Worm (Caenorhabditis elegans) whole organism, L1 larva: ENCODE results near the gene T05C1.1.

Experiments
- ama-1 ChIP-seq: fragments of 150-350 bp; optimal IDR thresholded peaks from 2 replicates; lab custom pipeline; 2014
- ces-1 ChIP-seq: fragments of 150-350 bp; optimal IDR thresholded peaks from 2 replicates; lab custom pipeline; 2014; ENCODE audit warnings: missing biosample characterization, missing genetic modification reagents, missing genetic modification characterization
- egl-27 ChIP-seq, 2 experiments: fragments of 150-350 bp in 1 of 2; sonication (generic microtip); optimal IDR thresholded peaks; 3 replicates each; lab custom pipeline; 2017 to 2018; ENCODE audit warnings: missing biosample characterization in 2 of 2, missing genetic modification characterization in 2 of 2, missing genetic modification reagents in 2 of 2
- fkh-10 ChIP-seq: sonication (generic microtip); optimal IDR thresholded peaks from 2 replicates; lab custom pipeline; 2017; ENCODE audit warnings: missing biosample characterization, missing genetic modification reagents, missing genetic modification characterization
- fkh-8 ChIP-seq: sonication (generic microtip); optimal IDR thresholded peaks from 2 replicates; lab custom pipeline; 2016; ENCODE audit warnings: mild to moderate bottlenecking, missing genetic modification characterization, missing compliant biosample characterization
- irx-1 ChIP-seq: sonication (generic microtip); optimal IDR thresholded peaks from 2 replicates; lab custom pipeline; 2016; ENCODE audit warnings: missing genetic modification characterization, missing compliant biosample characterization
- lsy-2 ChIP-seq, 2 experiments: fragments of 150-350 bp; optimal IDR thresholded peaks; 2 replicates each; lab custom pipeline; 2014; ENCODE audit warnings: missing biosample characterization in 2 of 2, missing genetic modification characterization in 2 of 2
- mep-1 ChIP-seq: fragments of 150-350 bp; optimal IDR thresholded peaks from 2 replicates; lab custom pipeline; 2014; ENCODE audit warnings: missing biosample characterization, missing genetic modification characterization
- nhr-76 ChIP-seq: sonication (generic microtip); optimal IDR thresholded peaks from 2 replicates; lab custom pipeline; 2017; ENCODE audit warnings: missing biosample characterization, missing genetic modification characterization
- nhr-77 ChIP-seq: fragments of 150-350 bp; optimal IDR thresholded peaks from 2 replicates; lab custom pipeline; 2014; ENCODE audit warnings: missing biosample characterization, missing genetic modification characterization
- nhr-90 ChIP-seq: sonication (generic microtip); optimal IDR thresholded peaks from 2 replicates; lab custom pipeline; 2016; ENCODE audit warnings: mild to moderate bottlenecking, missing genetic modification characterization, missing compliant biosample characterization; ENCODE audit not compliant: poor library complexity
- snpc-4 ChIP-seq: fragments of 150-350 bp; optimal IDR thresholded peaks from 2 replicates; lab custom pipeline; 2014; ENCODE audit warnings: missing biosample characterization, missing genetic modification characterization
- zag-1 ChIP-seq: fragments of 150-350 bp; optimal IDR thresholded peaks from 2 replicates; lab custom pipeline; 2014; ENCODE audit warnings: missing biosample characterization, missing genetic modification characterization

DNA sequence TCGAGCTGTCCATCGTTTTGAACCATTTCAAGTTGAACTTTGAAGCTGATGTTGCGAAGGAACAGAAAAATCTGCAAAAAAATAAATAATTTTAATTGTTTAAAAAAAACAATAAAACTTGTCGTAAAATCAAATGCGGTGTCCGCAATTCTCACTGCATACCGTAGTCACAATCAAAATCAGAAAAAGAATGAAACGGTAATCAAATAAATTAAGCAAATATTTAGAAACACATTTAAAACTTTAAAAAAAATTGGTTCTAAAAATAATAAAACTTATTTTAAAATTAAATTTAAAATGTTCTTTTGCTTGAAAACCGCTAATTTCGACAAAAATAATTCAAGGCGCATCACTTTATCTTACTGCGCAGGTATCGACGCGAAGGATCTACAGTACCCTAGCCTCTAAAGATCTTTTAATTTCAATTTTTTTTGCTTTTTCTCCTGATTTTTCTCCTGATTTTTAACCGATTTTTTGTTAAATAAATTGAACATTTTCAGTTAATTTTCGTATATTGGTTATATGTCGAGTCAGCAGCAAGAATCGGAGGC is 44.8 kb downstream of the T05C1.1 start, which contains the start of the genes B0304.4 and B0304.2:
- no peak for TF ChIP-seq egl-27 (tag; optimal IDR thresholded peaks at IDR 0.05; lab: Kevin White, UChicago)
- TF ChIP-seq mep-1 (tag; lab: Kevin White, UChicago), result no peak
- no peak for TF ChIP-seq snpc-4 (tag; lab: Kevin White, UChicago)
- TF ChIP-seq nhr-90 (tag; lab: Kevin White, UChicago), result no peak
- TF ChIP-seq lsy-2 (tag; optimal IDR thresholded peaks at IDR 0.05; lab: Kevin White, UChicago), result no peak
- TF ChIP-seq ces-1 (GFP tag; lab: Kevin White, UChicago), result no peak
- TF ChIP-seq fkh-8 (tag; lab: Kevin White, UChicago), result no peak
- no peak for TF ChIP-seq fkh-10
- TF ChIP-seq nhr-77, result no peak
- TF ChIP-seq nhr-76, result no peak
- TF ChIP-seq zag-1, result no peak
- TF ChIP-seq irx-1 (tag; lab: Kevin White, UChicago), result no peak
- TF ChIP-seq ama-1 (lab: Kevin White, UChicago), result no peak
